Worm (Caenorhabditis elegans) whole organism, mixed stage, embryonic: ENCODE data around the gene brd-1.

ENCODE experiments used
- ceh-39 ChIP-seq: fragments of 150-350 bp; optimal IDR thresholded peaks from 2 replicates; lab custom pipeline; 2014; ENCODE audit warnings: missing biosample characterization, missing genetic modification characterization
- ces-1 ChIP-seq: fragments of 150-350 bp; optimal IDR thresholded peaks from 2 replicates; lab custom pipeline; 2014; ENCODE audit warnings: missing biosample characterization, missing genetic modification reagents, missing genetic modification characterization
- elt-1 ChIP-seq: sonication (generic microtip); optimal IDR thresholded peaks from 2 replicates; lab custom pipeline; 2017; ENCODE audit warnings: missing genetic modification characterization, mild to moderate bottlenecking, missing compliant biosample characterization, antibody characterized with exemption, moderate library complexity, borderline replicate concordance; ENCODE audit not compliant: insufficient read depth
- elt-3 ChIP-seq: fragments of 150-350 bp; optimal IDR thresholded peaks from 2 replicates; lab custom pipeline; 2014; ENCODE audit warnings: missing biosample characterization, missing genetic modification characterization
- nhr-12 ChIP-seq: fragments of 150-350 bp; optimal IDR thresholded peaks from 2 replicates; lab custom pipeline; 2014; ENCODE audit warnings: missing biosample characterization, missing genetic modification characterization
- pha-4 ChIP-seq: fragments of 150-350 bp; optimal IDR thresholded peaks from 2 replicates; lab custom pipeline; 2018; ENCODE audit warnings: missing biosample characterization, missing genetic modification reagents, missing genetic modification characterization
- unc-39 ChIP-seq: fragments of 150-350 bp; optimal IDR thresholded peaks from 2 replicates; lab custom pipeline; 2014; ENCODE audit warnings: missing biosample characterization, missing genetic modification characterization
- unc-62 ChIP-seq: fragments of 150-350 bp; optimal IDR thresholded peaks from 2 replicates; lab custom pipeline; 2014; ENCODE audit warnings: missing biosample characterization, missing genetic modification reagents, missing genetic modification characterization
- ztf-11 ChIP-seq: fragments of 150-350 bp; optimal IDR thresholded peaks from 2 replicates; lab custom pipeline; 2014; ENCODE audit warnings: missing biosample characterization, missing genetic modification characterization

DNA sequence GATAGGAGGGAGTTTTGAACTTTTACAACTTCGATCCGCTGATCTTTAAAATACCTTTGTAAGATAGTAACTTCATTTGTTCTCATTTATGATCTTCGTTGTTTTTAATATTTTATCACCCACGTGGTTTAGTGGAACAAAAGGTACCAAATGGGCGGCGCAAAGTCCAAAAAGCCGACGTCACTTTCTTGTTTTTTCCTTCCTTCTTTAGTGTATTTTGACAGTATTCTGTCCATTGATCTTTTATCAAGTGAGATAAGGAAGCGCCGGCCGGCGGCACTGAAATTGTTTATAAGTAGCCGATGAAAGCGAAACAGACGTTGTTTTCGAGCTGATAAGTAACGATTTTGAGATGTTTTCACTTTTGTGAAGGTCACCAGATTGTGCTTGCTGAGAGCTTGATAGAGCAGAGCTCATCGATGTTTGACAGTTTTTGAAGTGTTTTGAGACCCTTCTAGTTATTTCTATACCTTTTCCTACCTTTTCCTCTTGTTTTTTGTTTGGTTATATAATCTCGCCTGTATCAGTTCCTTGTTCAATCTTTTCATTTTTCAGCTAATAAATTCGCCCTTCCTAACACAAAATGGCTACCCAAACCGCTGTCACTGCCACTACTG lies 16.7 kb downstream of the brd-1 start, which contains the start of gene K04C2.3:
- TF ChIP-seq unc-39 (tag; lab: Kevin White, UChicago) (no peak), elt-1 (tag; lab: Kevin White, UChicago) (no peak), unc-62 (no peak), ces-1 (GFP tag; lab: Kevin White, UChicago) (no peak), ceh-39 (tag; lab: Kevin White, UChicago) (no peak), pha-4 (tag; lab: Kevin White, UChicago) (no peak), elt-3 (no peak), nhr-12 (tag; lab: Kevin White, UChicago) (no peak), ztf-11 (no peak)
